Worm (Caenorhabditis elegans): ENCODE results near the gene unc-104.

The unc-104 gene

ce11 chrII:6968191-6968675 lies 26.6 kb upstream of the unc-104 start:
- 0 out of 2 replicates have a peak, but pooled peaks have one; percentile 11 for TF ChIP-seq Y67H2A.10 (GFP tag; conservative IDR thresholded peaks at IDR 0.05)
- TF ChIP-seq nfya-1 (tag; optimal IDR thresholded peaks at IDR 0.05; ENCODE audit: borderline replicate concordance, insufficient read depth): no peak
- peak; percentile 29 for TF ChIP-seq hlh-12 (tag; optimal IDR thresholded peaks at IDR 0.05)
- TF ChIP-seq let-607 (tag; optimal IDR thresholded peaks at IDR 0.05): no peak
- TF ChIP-seq nhr-120 (GFP tag; IDR thresholded peaks at IDR 0.05): no peak
- peak; percentile 78 for TF ChIP-seq sptf-2 (GFP tag; optimal IDR thresholded peaks at IDR 0.05)
- peak; percentile 84 for TF ChIP-seq rcor-1 (GFP tag; IDR thresholded peaks at IDR 0.05)
- peak; percentile 70 for TF ChIP-seq snpc-1.3 (tag; optimal IDR thresholded peaks at IDR 0.05; ENCODE audit: insufficient read depth)
- peak; percentile 69; the same call in 1 of the 2 replicates for TF ChIP-seq hmg-20 (GFP tag; IDR thresholded peaks at IDR 0.05)
- peak; percentile 56 for TF ChIP-seq mes-4 (tag; optimal IDR thresholded peaks at IDR 0.05)
- no peak for TF ChIP-seq ccch-3 (GFP tag; optimal IDR thresholded peaks at IDR 0.05)
- peak; percentile 86 for TF ChIP-seq nhr-27 (tag; optimal IDR thresholded peaks at IDR 0.05)
- peak; percentile 85 for TF ChIP-seq B0019.2 (GFP tag; conservative IDR thresholded peaks at IDR 0.05)
- peak; percentile 95 for TF ChIP-seq dox-1 (GFP tag; IDR thresholded peaks at IDR 0.05)
- peak; percentile 53; the same call in 1 of the 2 replicates for TF ChIP-seq F39B2.1 (GFP tag; IDR thresholded peaks at IDR 0.05)
- TF ChIP-seq pbrm-1 (GFP tag; IDR thresholded peaks at IDR 0.05): peak; percentile 93
- TF ChIP-seq tbp1 (GFP tag; optimal IDR thresholded peaks at IDR 0.05): peak; percentile 79
- peak; percentile 93 for TF ChIP-seq nfyb-1 (GFP tag; IDR thresholded peaks at IDR 0.05)
- TF ChIP-seq madf-3 (GFP tag; IDR thresholded peaks at IDR 0.05): peak; percentile 68; the same call in 1 of the 2 replicates
- TF ChIP-seq ztf-28 (GFP tag; IDR thresholded peaks at IDR 0.05): peak; percentile 68; the same call in 1 of the 2 replicates
- peak; percentile 59 for TF ChIP-seq atf-7 (tag; optimal IDR thresholded peaks at IDR 0.05)
- TF ChIP-seq hsf-1 (GFP tag; IDR thresholded peaks at IDR 0.05): peak; percentile 58
- no peak for TF ChIP-seq bed-1 (GFP tag; IDR thresholded peaks at IDR 0.05)
- TF ChIP-seq F23B12.7 (tag; optimal IDR thresholded peaks at IDR 0.05; ENCODE audit: insufficient read depth): peak; percentile 53
- peak; percentile 57 for TF ChIP-seq B0035.1 (tag; optimal IDR thresholded peaks at IDR 0.05)
- TF ChIP-seq F49E8.2 (tag; optimal IDR thresholded peaks at IDR 0.05; ENCODE audit: insufficient read depth): peak; percentile 85
- TF ChIP-seq hmg-1.2 (GFP tag; IDR thresholded peaks at IDR 0.05): peak; percentile 89
- no peak for TF ChIP-seq bed-2 (GFP tag; IDR thresholded peaks at IDR 0.05)
- TF ChIP-seq K11D2.4 (GFP tag; IDR thresholded peaks at IDR 0.05): peak; percentile 57; the same call in 1 of the 2 replicates
- no peak for TF ChIP-seq F55B11.4 (tag; optimal IDR thresholded peaks at IDR 0.05; ENCODE audit: borderline replicate concordance, insufficient read depth)
- peak; percentile 97 for TF ChIP-seq B0336.3 (GFP tag; IDR thresholded peaks at IDR 0.05)
- TF ChIP-seq Y95B8A.8 (GFP tag; IDR thresholded peaks at IDR 0.05): peak; percentile 81
- TF ChIP-seq F10E7.11 (tag; optimal IDR thresholded peaks at IDR 0.05): peak; percentile 79
- 0 out of 2 replicates have a peak, but pooled peaks have one; percentile 43 for TF ChIP-seq aptf-2 (GFP tag; conservative IDR thresholded peaks at IDR 0.05)
- peak; percentile 14 for TF ChIP-seq T07F8.4 (tag; optimal IDR thresholded peaks at IDR 0.05)
- peak; percentile 37 for TF ChIP-seq F57A8.1 (GFP tag; optimal IDR thresholded peaks at IDR 0.05)
- no peak for TF ChIP-seq somi-1 (GFP tag; optimal IDR thresholded peaks at IDR 0.05)
- no peak for TF ChIP-seq mxl-1 (tag; optimal IDR thresholded peaks at IDR 0.05)
- peak; percentile 59 for TF ChIP-seq die-1 (tag; optimal IDR thresholded peaks at IDR 0.05)
- peak; percentile 41 for TF ChIP-seq nhr-90 (tag; optimal IDR thresholded peaks at IDR 0.05)
- peak; percentile 29; the same call in 1 of the 2 replicates for TF ChIP-seq Y53F4B.3 (GFP tag; IDR thresholded peaks at IDR 0.05)
- TF ChIP-seq ama-1 (optimal IDR thresholded peaks at IDR 0.05): peak; percentile 64
- TF ChIP-seq ama-1 (GFP tag; optimal IDR thresholded peaks at IDR 0.05): peak in 1 of 2 experiments; percentile 59
- peak; percentile 87 for TF ChIP-seq athp-1 (tag; optimal IDR thresholded peaks at IDR 0.05)
- peak; percentile 65 for TF ChIP-seq lin-54 (GFP tag; optimal IDR thresholded peaks at IDR 0.05)
- peak; percentile 38 for TF ChIP-seq gei-17 (GFP tag; optimal IDR thresholded peaks at IDR 0.05)
- peak; percentile 67 for TF ChIP-seq F52B5.7 (tag; optimal IDR thresholded peaks at IDR 0.05)
- TF ChIP-seq repo-1 (tag; optimal IDR thresholded peaks at IDR 0.05): peak; percentile 88
